Worm (Caenorhabditis elegans): ENCODE results near the gene F40G12.10.

DNA sequence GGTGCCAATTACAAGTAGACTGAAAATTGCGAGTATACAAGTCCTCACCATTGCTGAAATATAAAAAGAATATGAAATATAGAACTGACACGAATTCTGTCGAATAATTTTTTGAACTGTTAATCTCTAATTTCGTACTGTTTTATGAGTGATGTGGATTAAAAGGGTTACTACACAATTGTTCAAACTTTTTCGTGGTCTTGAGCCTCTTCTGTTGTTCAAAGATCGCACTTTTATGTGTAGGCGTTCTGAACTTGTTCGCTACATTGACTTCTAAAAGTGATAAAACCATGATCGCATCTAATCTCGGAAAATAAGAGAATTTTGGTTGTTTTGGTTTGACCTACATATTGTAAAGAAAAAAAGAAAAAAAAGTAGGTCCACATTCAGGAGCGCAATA, 35.3 kb upstream of the F40G12.10 start, which contains the start of gene K02E11.4:
- TF ChIP-seq T22C8.4 (GFP tag; IDR thresholded peaks at IDR 0.05) (no peak), klf-2 (GFP tag; conservative IDR thresholded peaks at IDR 0.05) (no peak), ztf-23 (GFP tag; IDR thresholded peaks at IDR 0.05) (no peak)

All from whole organism, midembryonic.